Worm (Caenorhabditis elegans) whole organism, late embryonic: ENCODE data around the gene ntp-1.

Source experiments
- K02D7.2 ChIP-seq: sonication (generic microtip); optimal IDR thresholded peaks from 2 replicates; lab custom pipeline; 2017; ENCODE audit warnings: mild to moderate bottlenecking, missing genetic modification characterization, missing compliant biosample characterization
- K09A11.1 ChIP-seq: sonication (generic microtip); optimal IDR thresholded peaks from 2 replicates; lab custom pipeline; 2017; ENCODE audit warnings: antibody characterized with exemption, mild to moderate bottlenecking, missing genetic modification characterization, missing compliant biosample characterization; ENCODE audit not compliant: insufficient read depth
- ama-1 ChIP-seq: fragments of 150-350 bp; optimal IDR thresholded peaks from 2 replicates; lab custom pipeline; 2014
- ceh-14 ChIP-seq: sonication (generic microtip); optimal IDR thresholded peaks from 2 replicates; lab custom pipeline; 2016; ENCODE audit warnings: missing genotype, missing genetic modification characterization, missing compliant biosample characterization
- ceh-18 ChIP-seq: sonication (generic microtip); optimal IDR thresholded peaks from 2 replicates; lab custom pipeline; 2016; ENCODE audit warnings: missing genetic modification characterization, missing compliant biosample characterization
- ceh-2 ChIP-seq: sonication (generic microtip); optimal IDR thresholded peaks from 2 replicates; lab custom pipeline; 2016; ENCODE audit warnings: missing genotype, missing genetic modification characterization, missing compliant biosample characterization
- ceh-22 ChIP-seq: sonication (generic microtip); optimal IDR thresholded peaks from 2 replicates; lab custom pipeline; 2017; ENCODE audit warnings: missing biosample characterization, missing genetic modification characterization
- ceh-31 ChIP-seq: sonication (generic microtip); optimal IDR thresholded peaks from 2 replicates; lab custom pipeline; 2016; ENCODE audit warnings: missing genetic modification characterization, missing compliant biosample characterization
- ceh-34 ChIP-seq: sonication (generic microtip); optimal IDR thresholded peaks from 2 replicates; lab custom pipeline; 2016; ENCODE audit warnings: mild to moderate bottlenecking, missing genetic modification characterization, missing compliant biosample characterization
- ceh-45 ChIP-seq: fragments of 200-800 bp; sonication (Bioruptor generic); IDR thresholded peaks from 2 replicates; pipeline ENCODE4 v1.3.6; 2022; ENCODE audit warnings: missing genetic modification reagents, missing genetic modification characterization, missing compliant biosample characterization
- ceh-48 ChIP-seq: sonication (generic microtip); optimal IDR thresholded peaks from 2 replicates; lab custom pipeline; 2016; ENCODE audit warnings: missing genetic modification characterization, inconsistent platforms, missing compliant biosample characterization
- ceh-6 ChIP-seq: fragments of 200-800 bp; sonication (Bioruptor generic); optimal IDR thresholded peaks from 2 replicates; lab custom pipeline; 2018; ENCODE audit warnings: mild to moderate bottlenecking, missing genetic modification characterization, missing compliant biosample characterization
- dmd-4 ChIP-seq: sonication (generic microtip); optimal IDR thresholded peaks from 2 replicates; lab custom pipeline; 2016; ENCODE audit warnings: borderline replicate concordance, missing genetic modification characterization, missing compliant biosample characterization
- dve-1 ChIP-seq: sonication (generic microtip); optimal IDR thresholded peaks from 2 replicates; lab custom pipeline; 2017; ENCODE audit warnings: antibody characterized with exemption, mild to moderate bottlenecking, missing genetic modification characterization, missing compliant biosample characterization
- elt-2 ChIP-seq: sonication (generic microtip); optimal IDR thresholded peaks from 2 replicates; lab custom pipeline; 2016; ENCODE audit warnings: missing genetic modification reagents, missing genetic modification characterization, missing compliant biosample characterization
- eyg-1 ChIP-seq: sonication (generic microtip); optimal IDR thresholded peaks from 2 replicates; lab custom pipeline; 2016; ENCODE audit warnings: missing genotype, missing genetic modification characterization, missing compliant biosample characterization
- fax-1 ChIP-seq: sonication (generic microtip); optimal IDR thresholded peaks from 2 replicates; lab custom pipeline; 2016; ENCODE audit warnings: missing genotype, missing genetic modification characterization, missing compliant biosample characterization
- fkh-10 ChIP-seq: fragments of 150-350 bp; optimal IDR thresholded peaks from 2 replicates; lab custom pipeline; 2014; ENCODE audit warnings: missing biosample characterization, missing genetic modification reagents, missing genetic modification characterization
- fkh-6 ChIP-seq: sonication (generic microtip); optimal IDR thresholded peaks from 2 replicates; lab custom pipeline; 2016; ENCODE audit warnings: missing genetic modification characterization, missing compliant biosample characterization
- hlh-30 ChIP-seq: sonication (generic microtip); optimal IDR thresholded peaks from 2 replicates; lab custom pipeline; 2017; ENCODE audit warnings: antibody characterized with exemption, missing genetic modification characterization, missing compliant biosample characterization; ENCODE audit not compliant: insufficient read depth
- lim-6 ChIP-seq: sonication (generic microtip); optimal IDR thresholded peaks from 2 replicates; lab custom pipeline; 2016; ENCODE audit warnings: missing genetic modification characterization, missing compliant biosample characterization
- lin-11 ChIP-seq: fragments of 200-800 bp; sonication (Bioruptor generic); optimal IDR thresholded peaks from 2 replicates; lab custom pipeline; 2018; ENCODE audit warnings: mild to moderate bottlenecking, missing genetic modification characterization, missing compliant biosample characterization
- madf-2 ChIP-seq: sonication (generic microtip); optimal IDR thresholded peaks from 2 replicates; lab custom pipeline; 2017; ENCODE audit warnings: missing genetic modification characterization, missing compliant biosample characterization
- nfya-1 ChIP-seq: sonication (generic microtip); optimal IDR thresholded peaks from 2 replicates; lab custom pipeline; 2017; ENCODE audit warnings: missing genetic modification characterization, mild to moderate bottlenecking, missing compliant biosample characterization, antibody characterized with exemption, moderate library complexity
- nhr-232 ChIP-seq: sonication (generic microtip); optimal IDR thresholded peaks from 2 replicates; lab custom pipeline; 2016; ENCODE audit warnings: missing genetic modification characterization, missing compliant biosample characterization
- odd-2 ChIP-seq: sonication (generic microtip); optimal IDR thresholded peaks from 2 replicates; lab custom pipeline; 2017; ENCODE audit warnings: antibody characterized with exemption, mild to moderate bottlenecking, missing genetic modification characterization, missing compliant biosample characterization
- pag-3 ChIP-seq: sonication (generic microtip); optimal IDR thresholded peaks from 2 replicates; lab custom pipeline; 2016; ENCODE audit warnings: missing compliant biosample characterization, missing genetic modification characterization, borderline replicate concordance
- pat-9 ChIP-seq: fragments of 200-800 bp; sonication (Bioruptor generic); optimal IDR thresholded peaks from 2 replicates; lab custom pipeline; 2018; ENCODE audit warnings: mild to moderate bottlenecking, missing genetic modification characterization, moderate library complexity, missing compliant biosample characterization
- pqm-1 ChIP-seq: sonication (generic microtip); optimal IDR thresholded peaks from 2 replicates; lab custom pipeline; 2016; ENCODE audit warnings: missing genetic modification characterization, missing compliant biosample characterization
- ref-2 ChIP-seq: sonication (generic microtip); optimal IDR thresholded peaks from 2 replicates; lab custom pipeline; 2016; ENCODE audit warnings: missing genetic modification characterization, missing compliant biosample characterization
- sdc-2 ChIP-seq: sonication (generic microtip); optimal IDR thresholded peaks from 2 replicates; lab custom pipeline; 2016; ENCODE audit warnings: missing genotype, missing genetic modification characterization, missing compliant biosample characterization
- sox-2 ChIP-seq: fragments of 200-800 bp; sonication (Bioruptor generic); IDR thresholded peaks from 2 replicates; pipeline ENCODE4 v1.3.6; 2022; ENCODE audit warnings: missing genetic modification reagents, missing genetic modification characterization, missing compliant biosample characterization
- sox-4 ChIP-seq: sonication (generic microtip); optimal IDR thresholded peaks from 2 replicates; lab custom pipeline; 2017; ENCODE audit warnings: mild to moderate bottlenecking, missing genetic modification characterization, inconsistent platforms, missing compliant biosample characterization
- tbx-2 ChIP-seq: sonication (generic microtip); optimal IDR thresholded peaks from 2 replicates; lab custom pipeline; 2016; ENCODE audit warnings: missing genetic modification characterization, missing compliant biosample characterization
- unc-3 ChIP-seq, 2 experiments: fragments of 200-800 bp in 1 of 2; sonication (Bioruptor generic) in 1 of 2; sonication (generic microtip) in 1 of 2; conservative IDR thresholded peaks in 1 of 2; optimal IDR thresholded peaks in 1 of 2; 2 replicates each; pipeline versions ENCODE4 v1.3.6 to Lab custom; 2016 to 2022; ENCODE audit warnings: missing compliant biosample characterization in 2 of 2, missing genetic modification characterization in 2 of 2, missing genetic modification reagents in 1 of 2
- unc-42 ChIP-seq: sonication (generic microtip); optimal IDR thresholded peaks from 2 replicates; lab custom pipeline; 2016; ENCODE audit warnings: missing genotype, missing genetic modification characterization, missing compliant biosample characterization
- unc-55 ChIP-seq: sonication (generic microtip); optimal IDR thresholded peaks from 2 replicates; lab custom pipeline; 2017; ENCODE audit warnings: missing biosample characterization, missing genetic modification reagents, missing genetic modification characterization
- unc-86 ChIP-seq: sonication (generic microtip); optimal IDR thresholded peaks from 2 replicates; lab custom pipeline; 2016; ENCODE audit warnings: missing genetic modification characterization, missing compliant biosample characterization
- zip-5 ChIP-seq: sonication (generic microtip); optimal IDR thresholded peaks from 2 replicates; lab custom pipeline; 2016; ENCODE audit warnings: missing genetic modification characterization, missing compliant biosample characterization

Gene ntp-1

ce11 chrIV:7791821-7792446, 2.7 kb downstream of the ntp-1 start, which contains the start of gene C33H5.13:
Gene C33H5.13, minus strand, starts transcription at chrIV:7792263.
- TF ChIP-seq unc-3 (GFP tag; conservative IDR thresholded peaks at IDR 0.05; lab: Robert Waterston, UW): no peak
- TF ChIP-seq unc-3 (tag; optimal IDR thresholded peaks at IDR 0.05; lab: Kevin White, UChicago): no peak
- TF ChIP-seq K09A11.1 (tag; lab: Kevin White, UChicago): no peak
- TF ChIP-seq zip-5 (tag; lab: Kevin White, UChicago): no peak
- TF ChIP-seq unc-86 (tag; lab: Kevin White, UChicago): no peak
- no peak for TF ChIP-seq dmd-4 (tag; lab: Kevin White, UChicago)
- TF ChIP-seq dve-1 (tag; lab: Kevin White, UChicago): no peak
- TF ChIP-seq K02D7.2 (tag; lab: Kevin White, UChicago): no peak
- TF ChIP-seq fkh-6: no peak
- no peak for TF ChIP-seq eyg-1
- no peak for TF ChIP-seq ceh-2
- TF ChIP-seq lin-11 (tag; lab: Kevin White, UChicago): no peak
- no peak for TF ChIP-seq ceh-45 (GFP tag; lab: Robert Waterston, UW)
- no peak for TF ChIP-seq nhr-232 (tag; lab: Kevin White, UChicago)
- no peak for TF ChIP-seq madf-2 (tag; lab: Kevin White, UChicago)
- TF ChIP-seq sdc-2 (tag; lab: Kevin White, UChicago): no peak

ce11 chrIV:7790801-7791588, 3.6 kb downstream of the ntp-1 start, which contains the start of gene rsp-6:
Gene rsp-6, minus strand, starts transcription at chrIV:7791229.
- TF ChIP-seq zip-5 (tag; lab: Kevin White, UChicago) (no peak), fkh-10 (GFP tag; lab: Kevin White, UChicago) (no peak), fkh-6 (no peak), ceh-34 (tag; lab: Kevin White, UChicago) (peak; percentile 47), elt-2 (tag; lab: Kevin White, UChicago) (peak; percentile 73), ceh-31 (tag; lab: Kevin White, UChicago) (peak; percentile 82), sox-2 (GFP tag; lab: Robert Waterston, UW) (no peak), dve-1 (tag; lab: Kevin White, UChicago) (peak; percentile 75), hlh-30 (tag; lab: Kevin White, UChicago) (peak; percentile 25), ceh-18 (tag; lab: Kevin White, UChicago) (peak; percentile 71), odd-2 (tag; lab: Kevin White, UChicago) (no peak), ama-1 (lab: Kevin White, UChicago) (no peak), madf-2 (tag; lab: Kevin White, UChicago) (no peak), ceh-48 (tag; lab: Kevin White, UChicago) (peak; percentile 9), tbx-2 (tag; lab: Kevin White, UChicago) (peak; percentile 79), ref-2 (tag; lab: Kevin White, UChicago) (peak; percentile 53), unc-86 (tag; lab: Kevin White, UChicago) (peak; percentile 60), nhr-232 (tag; lab: Kevin White, UChicago) (no peak), unc-42 (tag; lab: Kevin White, UChicago) (peak; percentile 88), fax-1 (no peak), unc-55 (GFP tag; lab: Kevin White, UChicago) (peak; percentile 83), ceh-6 (GFP tag; lab: Kevin White, UChicago) (no peak), sox-4 (tag; lab: Kevin White, UChicago) (no peak), ceh-22 (no peak), dmd-4 (tag; lab: Kevin White, UChicago) (no peak), nfya-1 (peak; percentile 95), pat-9 (tag; lab: Kevin White, UChicago) (no peak), pag-3 (tag; lab: Kevin White, UChicago) (no peak), eyg-1 (no peak), ceh-14 (tag; lab: Kevin White, UChicago) (peak; percentile 52), lim-6 (tag; lab: Kevin White, UChicago) (no peak), pqm-1 (tag; lab: Kevin White, UChicago) (no peak)
